Worm (Caenorhabditis elegans) whole organism, L3 larva: ENCODE measurements around the gene F22E5.9.
"Not testable (repeated sequence)": the region's sequence is repeated elsewhere in the genome, so short reads cannot be mapped to it uniquely, and the experiment has no call there.

ENCODE experiments used
- ZK546.5 ChIP-seq: sonication (generic microtip); optimal IDR thresholded peaks from 2 replicates; lab custom pipeline; 2017; ENCODE audit warnings: missing biosample characterization, missing genetic modification characterization
- aly-2 ChIP-seq: fragments of 150-350 bp; optimal IDR thresholded peaks from 2 replicates; lab custom pipeline; 2014; ENCODE audit warnings: missing biosample characterization, missing genetic modification characterization
- ama-1 ChIP-seq: fragments of 150-350 bp; optimal IDR thresholded peaks from 2 replicates; lab custom pipeline; 2018
- ceh-16 ChIP-seq: sonication (generic microtip); optimal IDR thresholded peaks from 2 replicates; lab custom pipeline; 2017; ENCODE audit warnings: missing biosample characterization, missing genetic modification characterization
- fkh-10 ChIP-seq: sonication (generic microtip); optimal IDR thresholded peaks from 2 replicates; lab custom pipeline; 2017; ENCODE audit warnings: missing biosample characterization, missing genetic modification reagents, missing genetic modification characterization
- fkh-2 ChIP-seq: fragments of 150-350 bp; optimal IDR thresholded peaks from 2 replicates; lab custom pipeline; 2014; ENCODE audit warnings: missing biosample characterization, missing genetic modification reagents, missing genetic modification characterization
- fos-1 ChIP-seq: fragments of 150-350 bp; optimal IDR thresholded peaks from 2 replicates; lab custom pipeline; 2014; ENCODE audit warnings: missing biosample characterization, missing genetic modification characterization
- mdl-1 ChIP-seq: fragments of 150-350 bp; optimal IDR thresholded peaks from 2 replicates; lab custom pipeline; 2014; ENCODE audit warnings: missing biosample characterization, missing genetic modification characterization
- nhr-11 ChIP-seq: fragments of 150-350 bp; optimal IDR thresholded peaks from 2 replicates; lab custom pipeline; 2014; ENCODE audit warnings: missing biosample characterization, missing genetic modification characterization
- nhr-23 ChIP-seq: fragments of 150-350 bp; optimal IDR thresholded peaks from 2 replicates; lab custom pipeline; 2014; ENCODE audit warnings: missing biosample characterization, missing genetic modification reagents, missing genetic modification characterization
- nhr-237 ChIP-seq: fragments of 150-350 bp; optimal IDR thresholded peaks from 2 replicates; lab custom pipeline; 2014; ENCODE audit warnings: missing biosample characterization, missing genetic modification characterization
- nhr-28 ChIP-seq: fragments of 150-350 bp; optimal IDR thresholded peaks from 2 replicates; lab custom pipeline; 2014; ENCODE audit warnings: missing biosample characterization, missing genetic modification characterization
- pqm-1 ChIP-seq: fragments of 150-350 bp; optimal IDR thresholded peaks from 2 replicates; lab custom pipeline; 2017; ENCODE audit warnings: missing biosample characterization, missing genetic modification characterization, inconsistent platforms
- sea-2 ChIP-seq: fragments of 150-350 bp; sonication (generic microtip); optimal IDR thresholded peaks from 4 replicates; lab custom pipeline; 2014; ENCODE audit warnings: missing biosample characterization, missing genetic modification reagents, missing genetic modification characterization

DNA sequence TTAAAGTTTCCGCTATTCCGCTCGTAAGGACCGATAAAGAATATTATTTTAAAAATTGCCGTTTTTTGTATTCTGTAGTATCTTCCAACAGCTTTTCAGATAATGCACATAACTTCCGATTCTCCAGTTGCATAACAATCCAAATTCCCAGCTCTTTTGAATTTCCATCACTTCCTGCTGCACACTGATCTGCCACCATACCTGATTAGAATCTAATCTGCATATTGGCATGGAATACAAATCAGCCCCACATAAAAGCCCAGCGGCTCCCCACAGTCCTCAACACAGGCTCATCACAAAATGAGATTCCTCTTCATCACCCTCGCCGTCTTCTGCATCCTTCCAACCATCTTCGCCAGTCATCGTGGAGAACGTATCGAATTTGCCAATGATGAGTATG lies 50.4 kb downstream of the F22E5.9 start, which contains the start of gene nspf-2:
- not testable (repeated sequence) for TF ChIP-seq pqm-1 (tag; lab: Kevin White, UChicago); ama-1 (lab: Kevin White, UChicago); sea-2; nhr-28 (tag; lab: Kevin White, UChicago); nhr-237 (tag; lab: Kevin White, UChicago); nhr-23 (tag; lab: Kevin White, UChicago); aly-2; ceh-16; nhr-11; mdl-1; fkh-2 (tag; lab: Kevin White, UChicago); fkh-10; ZK546.5 (tag; lab: Kevin White, UChicago); fos-1 (tag; lab: Kevin White, UChicago)
